Fruit fly (Drosophila melanogaster): ENCODE measurements around the gene mthl10.

The mthl10 gene

dm6 chr3L:324486-324885 lies 18.2 kb downstream of the mthl10 start, which contains the start of gene CG32344 (continued):
- TF ChIP-seq CG7928 (GFP tag; optimal IDR thresholded peaks at IDR 0.05): no peak
- no peak for TF ChIP-seq Gug (GFP tag; IDR thresholded peaks at IDR 0.05)
- no peak for TF ChIP-seq CG11247 (GFP tag; IDR thresholded peaks at IDR 0.05)
- TF ChIP-seq tx (GFP tag; optimal IDR thresholded peaks at IDR 0.05): no peak
- no peak for TF ChIP-seq CG4404 (GFP tag; IDR thresholded peaks at IDR 0.05)
- TF ChIP-seq sqz (GFP tag; optimal IDR thresholded peaks at IDR 0.05): peak; percentile 85
- no peak for TF ChIP-seq toy (GFP tag; IDR thresholded peaks at IDR 0.05)
- no peak for TF ChIP-seq CG7745 (tag; optimal IDR thresholded peaks at IDR 0.05)
- TF ChIP-seq CG34224 (GFP tag; IDR thresholded peaks at IDR 0.05; ENCODE audit: partially characterized antibody): peak; percentile 69
- TF ChIP-seq jumu (GFP tag; optimal IDR thresholded peaks at IDR 0.05): no peak
- TF ChIP-seq CG31365 (tag; optimal IDR thresholded peaks at IDR 0.05): no peak
- no peak for TF ChIP-seq ac (GFP tag; optimal IDR thresholded peaks at IDR 0.05)
- no peak for TF ChIP-seq ase (GFP tag; IDR thresholded peaks at IDR 0.05)
- TF ChIP-seq CG18476 (GFP tag; optimal IDR thresholded peaks at IDR 0.05): no peak
- TF ChIP-seq Myb (GFP tag; optimal IDR thresholded peaks at IDR 0.05): peak; percentile 54
- TF ChIP-seq CG15696 (tag; optimal IDR thresholded peaks at IDR 0.05): no peak
- TF ChIP-seq CG1602 (GFP tag; optimal IDR thresholded peaks at IDR 0.05): no peak
- TF ChIP-seq CG13775 (GFP tag; optimal IDR thresholded peaks at IDR 0.05): no peak
- no peak for TF ChIP-seq fd96Cb (tag; optimal IDR thresholded peaks at IDR 0.05)
- peak; percentile 97 for TF ChIP-seq dm (GFP tag; optimal IDR thresholded peaks at IDR 0.05)
- no peak for TF ChIP-seq Fer3 (tag; optimal IDR thresholded peaks at IDR 0.05)
- peak; percentile 76 for TF ChIP-seq amos (GFP tag; IDR thresholded peaks at IDR 0.05; ENCODE audit: partially characterized antibody)
- TF ChIP-seq peb (GFP tag; IDR thresholded peaks at IDR 0.05): no peak
- peak; percentile 40 for TF ChIP-seq B-H2 (GFP tag; optimal IDR thresholded peaks at IDR 0.05)
- TF ChIP-seq Ptx1 (GFP tag; IDR thresholded peaks at IDR 0.05): no peak
- TF ChIP-seq CG13123 (GFP tag; optimal IDR thresholded peaks at IDR 0.05): no peak
- TF ChIP-seq CG3726 (GFP tag; IDR thresholded peaks at IDR 0.05): no peak
- TF ChIP-seq insv (GFP tag; optimal IDR thresholded peaks at IDR 0.05): no peak
- TF ChIP-seq Taf1 (GFP tag; IDR thresholded peaks at IDR 0.05): no peak
- TF ChIP-seq CG10147 (GFP tag; optimal IDR thresholded peaks at IDR 0.05): no peak
- TF ChIP-seq CG30403 (GFP tag; optimal IDR thresholded peaks at IDR 0.05): no peak
- no peak for TF ChIP-seq CG11560 (tag; IDR thresholded peaks at IDR 0.05)
- TF ChIP-seq CG8359 (GFP tag; optimal IDR thresholded peaks at IDR 0.05; ENCODE audit: borderline replicate concordance): no peak
- TF ChIP-seq CG15011 (GFP tag; optimal IDR thresholded peaks at IDR 0.05): no peak
- TF ChIP-seq CG14710 (tag; optimal IDR thresholded peaks at IDR 0.05): peak; percentile 44

dm6 chr3L:321495-321894 lies 21.2 kb downstream of the mthl10 start:
- TF ChIP-seq ac (GFP tag; optimal IDR thresholded peaks at IDR 0.05): peak; percentile 41
- TF ChIP-seq CG6254 (GFP tag; optimal IDR thresholded peaks at IDR 0.05): peak; percentile 85
- TF ChIP-seq CG2199 (GFP tag; IDR thresholded peaks at IDR 0.05): 0 out of 3 replicates have a peak, but pooled peaks have one; percentile 30
- TF ChIP-seq CG11093 (GFP tag; IDR thresholded peaks at IDR 0.05): no peak
- TF ChIP-seq ewg (GFP tag; optimal IDR thresholded peaks at IDR 0.05): peak; percentile 46
- TF ChIP-seq nerfin-1 (tag; optimal IDR thresholded peaks at IDR 0.05): peak; percentile 33
- TF ChIP-seq twi (tag; optimal IDR thresholded peaks at IDR 0.05): peak; percentile 58
- TF ChIP-seq tll (GFP tag; optimal IDR thresholded peaks at IDR 0.05): peak in 1 of 2 experiments; percentile 93
- TF ChIP-seq amos (GFP tag; IDR thresholded peaks at IDR 0.05; ENCODE audit: partially characterized antibody): peak; percentile 25; the same call in 1 of the 2 replicates
- peak; percentile 66 for TF ChIP-seq HLHmδ (GFP tag; optimal IDR thresholded peaks at IDR 0.05)
- TF ChIP-seq kni (GFP tag; optimal IDR thresholded peaks at IDR 0.05): peak; percentile 32
- TF ChIP-seq zen (tag; optimal IDR thresholded peaks at IDR 0.05): no peak
- TF ChIP-seq CG9797 (GFP tag; optimal IDR thresholded peaks at IDR 0.05): no peak
- peak; percentile 13 for TF ChIP-seq gcm (GFP tag; optimal IDR thresholded peaks at IDR 0.05)
- TF ChIP-seq pros (GFP tag; optimal IDR thresholded peaks at IDR 0.05): peak; percentile 58
